Worm (Caenorhabditis elegans) whole organism, L4 larva: ENCODE results near the gene str-206.
A peak's percentile ranks its signal among the peaks of the same experiment; 100 is the strongest.

Source experiments
- F37D6.2 ChIP-seq: sonication (generic microtip); optimal IDR thresholded peaks from 2 replicates; lab custom pipeline; 2016; ENCODE audit warnings: mild to moderate bottlenecking, missing genetic modification characterization, missing compliant biosample characterization
- F44E2.7 ChIP-seq: fragments of 200-800 bp; sonication (Bioruptor generic); IDR thresholded peaks from 2 replicates; pipeline ENCODE4 v2.1.2; 2022; ENCODE audit warnings: missing genetic modification characterization, missing compliant biosample characterization
- F49E8.2 ChIP-seq: sonication (generic microtip); optimal IDR thresholded peaks from 2 replicates; lab custom pipeline; 2016; ENCODE audit warnings: missing compliant biosample characterization, mild to moderate bottlenecking, missing genetic modification characterization, borderline replicate concordance
- T26A8.4 ChIP-seq: fragments of 200-800 bp; sonication (Bioruptor generic); IDR thresholded peaks from 2 replicates; pipeline ENCODE4 v1.3.6; 2022; ENCODE audit warnings: missing genetic modification characterization, missing compliant biosample characterization
- Y105C5A.15 ChIP-seq: fragments of 200-800 bp; sonication (Bioruptor generic); IDR thresholded peaks from 2 replicates; pipeline ENCODE4 v1.3.6; 2022; ENCODE audit warnings: missing genetic modification characterization, missing compliant biosample characterization
- Y48G9A.11 ChIP-seq: fragments of 200-800 bp; sonication (Bioruptor generic); IDR thresholded peaks from 2 replicates; pipeline ENCODE4 v1.3.6; 2022; ENCODE audit warnings: missing genetic modification reagents, missing genetic modification characterization, missing compliant biosample characterization
- Y5F2A.4 ChIP-seq: fragments of 200-800 bp; sonication (Bioruptor generic); optimal IDR thresholded peaks from 2 replicates; lab custom pipeline; 2018; ENCODE audit warnings: mild to moderate bottlenecking, missing genetic modification characterization, missing compliant biosample characterization
- ZK337.2 ChIP-seq: fragments of 200-800 bp; sonication (Bioruptor generic); IDR thresholded peaks from 2 replicates; pipeline ENCODE4 v1.3.6; 2022; ENCODE audit warnings: missing genetic modification reagents, missing genetic modification characterization, missing compliant biosample characterization
- aha-1 ChIP-seq: fragments of 150-350 bp; peaks from one replicate; lab custom pipeline; 2014; ENCODE audit warnings: missing biosample characterization, missing genetic modification characterization
- aly-2 ChIP-seq: sonication (generic microtip); optimal IDR thresholded peaks from 2 replicates; lab custom pipeline; 2018; ENCODE audit warnings: missing biosample characterization, missing genetic modification characterization
- attf-4 ChIP-seq: sonication (generic microtip); optimal IDR thresholded peaks from 3 replicates; lab custom pipeline; 2017; ENCODE audit warnings: missing biosample characterization, missing genetic modification characterization
- ceh-32 ChIP-seq: sonication (generic microtip); optimal IDR thresholded peaks from 2 replicates; lab custom pipeline; 2016; ENCODE audit warnings: mild to moderate bottlenecking, missing genetic modification characterization, missing compliant biosample characterization; ENCODE audit not compliant: poor library complexity
- ceh-82 ChIP-seq: sonication (generic microtip); optimal IDR thresholded peaks from 2 replicates; lab custom pipeline; 2017; ENCODE audit warnings: missing biosample characterization, missing genetic modification characterization
- ces-1 ChIP-seq: fragments of 150-350 bp; sonication (generic microtip); optimal IDR thresholded peaks from 4 replicates; lab custom pipeline; 2014; ENCODE audit warnings: missing biosample characterization, missing genetic modification reagents, missing genetic modification characterization
- cey-2 ChIP-seq: sonication (generic microtip); optimal IDR thresholded peaks from 3 replicates; lab custom pipeline; 2017; ENCODE audit warnings: missing genetic modification characterization, mild to moderate bottlenecking, missing compliant biosample characterization, antibody characterized with exemption, borderline replicate concordance; ENCODE audit not compliant: insufficient read depth
- ctbp-1 ChIP-seq: fragments of 200-800 bp; sonication (Bioruptor generic); IDR thresholded peaks from 2 replicates; pipeline ENCODE4 v1.3.6; 2022; ENCODE audit warnings: missing genetic modification reagents, missing genetic modification characterization, missing compliant biosample characterization
- daf-16 ChIP-seq, 3 experiments: sonication (generic microtip); optimal IDR thresholded peaks; 2 replicates each; lab custom pipeline; 2016 to 2017; ENCODE audit warnings: missing genetic modification characterization in 3 of 3, missing genetic modification reagents in 3 of 3, mild to moderate bottlenecking in 2 of 3, missing compliant biosample characterization in 2 of 3, missing biosample characterization in 1 of 3, moderate library complexity in 1 of 3
- daf-19 ChIP-seq: fragments of 200-800 bp; sonication (Bioruptor generic); conservative IDR thresholded peaks from 2 replicates; pipeline ENCODE4 v1.3.6; 2022; ENCODE audit warnings: missing genetic modification characterization, missing compliant biosample characterization
- egl-43 ChIP-seq: fragments of 200-800 bp; sonication (Bioruptor generic); IDR thresholded peaks from 2 replicates; pipeline ENCODE4 v1.3.6; 2022; ENCODE audit warnings: missing genetic modification reagents, missing genetic modification characterization, missing compliant biosample characterization
- gei-8 ChIP-seq: fragments of 200-800 bp; sonication (Bioruptor generic); optimal IDR thresholded peaks from 2 replicates; lab custom pipeline; 2018; ENCODE audit warnings: mild to moderate bottlenecking, missing genetic modification characterization, missing compliant biosample characterization
- hlh-11 ChIP-seq: fragments of 200-800 bp; sonication (Bioruptor generic); optimal IDR thresholded peaks from 2 replicates; lab custom pipeline; 2018; ENCODE audit warnings: mild to moderate bottlenecking, missing genetic modification characterization, missing compliant biosample characterization
- lin-13 ChIP-seq: fragments of 150-350 bp; optimal IDR thresholded peaks from 2 replicates; lab custom pipeline; 2014; ENCODE audit warnings: missing biosample characterization, missing genetic modification reagents, missing genetic modification characterization
- lin-15B ChIP-seq: fragments of 150-350 bp; sonication (generic microtip); optimal IDR thresholded peaks from 3 replicates; lab custom pipeline; 2014; ENCODE audit warnings: missing biosample characterization, missing genetic modification characterization
- lin-29 ChIP-seq: fragments of 200-800 bp; sonication (Bioruptor generic); IDR thresholded peaks from 2 replicates; pipeline ENCODE4 v1.3.6; 2022; ENCODE audit warnings: missing genetic modification reagents, missing genetic modification characterization, missing compliant biosample characterization
- lir-3 ChIP-seq: sonication (generic microtip); optimal IDR thresholded peaks from 2 replicates; lab custom pipeline; 2016; ENCODE audit warnings: mild to moderate bottlenecking, missing genetic modification characterization, missing compliant biosample characterization
- mdt-29 ChIP-seq: fragments of 200-800 bp; sonication (Bioruptor generic); IDR thresholded peaks from 2 replicates; pipeline ENCODE4 v1.3.6; 2022; ENCODE audit warnings: missing genetic modification reagents, missing genetic modification characterization, missing compliant biosample characterization
- mep-1 ChIP-seq: fragments of 150-350 bp; sonication (generic microtip); optimal IDR thresholded peaks from 3 replicates; lab custom pipeline; 2014; ENCODE audit warnings: missing biosample characterization, missing genetic modification characterization
- mes-2 ChIP-seq: sonication (generic microtip); optimal IDR thresholded peaks from 2 replicates; lab custom pipeline; 2016; ENCODE audit warnings: missing genotype, mild to moderate bottlenecking, missing genetic modification characterization, missing compliant biosample characterization; ENCODE audit not compliant: poor library complexity, severe bottlenecking
- mxl-2 ChIP-seq: fragments of 200-800 bp; sonication (Bioruptor generic); conservative IDR thresholded peaks from 2 replicates; pipeline ENCODE4 v1.3.6; 2022; ENCODE audit warnings: missing genetic modification reagents, missing genetic modification characterization, missing compliant biosample characterization
- mxl-3 ChIP-seq: fragments of 200-800 bp; sonication (Bioruptor generic); optimal IDR thresholded peaks from 2 replicates; lab custom pipeline; 2018; ENCODE audit warnings: mild to moderate bottlenecking, missing genetic modification characterization, missing compliant biosample characterization
- nhr-10 ChIP-seq: fragments of 150-350 bp; optimal IDR thresholded peaks from 2 replicates; lab custom pipeline; 2014; ENCODE audit warnings: missing biosample characterization, missing genetic modification characterization
- nhr-25 ChIP-seq: sonication (generic microtip); optimal IDR thresholded peaks from 2 replicates; lab custom pipeline; 2017; ENCODE audit warnings: missing genetic modification characterization, mild to moderate bottlenecking, missing compliant biosample characterization, antibody characterized with exemption, moderate library complexity, borderline replicate concordance; ENCODE audit not compliant: insufficient read depth
- nhr-28 ChIP-seq: fragments of 150-350 bp; optimal IDR thresholded peaks from 2 replicates; lab custom pipeline; 2014; ENCODE audit warnings: missing biosample characterization, missing genetic modification characterization
- nhr-41 ChIP-seq: fragments of 200-800 bp; sonication (Bioruptor generic); IDR thresholded peaks from 2 replicates; pipeline ENCODE4 v1.3.6; 2022; ENCODE audit warnings: missing genetic modification reagents, missing genetic modification characterization, missing compliant biosample characterization
- nhr-42 ChIP-seq: fragments of 200-800 bp; sonication (Bioruptor generic); IDR thresholded peaks from 2 replicates; pipeline ENCODE4 v1.3.6; 2022; ENCODE audit warnings: missing genetic modification characterization, missing compliant biosample characterization
- nhr-6 ChIP-seq: fragments of 150-350 bp; optimal IDR thresholded peaks from 2 replicates; lab custom pipeline; 2014; ENCODE audit warnings: missing biosample characterization, missing genetic modification characterization
- nhr-76 ChIP-seq: fragments of 150-350 bp; optimal IDR thresholded peaks from 2 replicates; lab custom pipeline; 2014; ENCODE audit warnings: missing biosample characterization, missing genetic modification characterization
- nhr-77 ChIP-seq: fragments of 150-350 bp; optimal IDR thresholded peaks from 2 replicates; lab custom pipeline; 2014; ENCODE audit warnings: missing biosample characterization, missing genetic modification characterization
- pha-4 ChIP-seq, 2 experiments: fragments of 150-350 bp in 1 of 2; fragments of 200-800 bp in 1 of 2; sonication (Bioruptor generic) in 1 of 2; IDR thresholded peaks in 1 of 2; optimal IDR thresholded peaks in 1 of 2; 2 replicates each; pipeline versions ENCODE4 v1.3.6 to Lab custom; 2014 to 2022; ENCODE audit warnings: missing genetic modification characterization in 2 of 2, missing genetic modification reagents in 2 of 2, missing biosample characterization in 1 of 2, missing compliant biosample characterization in 1 of 2
- pqm-1 ChIP-seq: sonication (generic microtip); optimal IDR thresholded peaks from 2 replicates; lab custom pipeline; 2017; ENCODE audit warnings: missing biosample characterization, missing genetic modification characterization
- rbr-2 ChIP-seq: sonication (generic microtip); optimal IDR thresholded peaks from 2 replicates; lab custom pipeline; 2016; ENCODE audit warnings: missing genotype, missing genetic modification characterization, missing compliant biosample characterization
- skn-1 ChIP-seq: fragments of 150-350 bp; optimal IDR thresholded peaks from 2 replicates; lab custom pipeline; 2014; ENCODE audit warnings: missing biosample characterization, missing genetic modification characterization
- snpc-4 ChIP-seq: fragments of 150-350 bp; optimal IDR thresholded peaks from 2 replicates; lab custom pipeline; 2014; ENCODE audit warnings: missing biosample characterization, missing genetic modification characterization
- spr-1 ChIP-seq: sonication (generic microtip); optimal IDR thresholded peaks from 2 replicates; lab custom pipeline; 2016; ENCODE audit warnings: mild to moderate bottlenecking, missing genetic modification characterization, missing compliant biosample characterization
- spr-3 ChIP-seq: fragments of 200-800 bp; sonication (Bioruptor generic); optimal IDR thresholded peaks from 2 replicates; lab custom pipeline; 2018; ENCODE audit warnings: mild to moderate bottlenecking, missing genetic modification characterization, missing compliant biosample characterization
- tag-97 ChIP-seq: fragments of 200-800 bp; sonication (Bioruptor generic); IDR thresholded peaks from 2 replicates; pipeline ENCODE4 v1.3.6; 2022; ENCODE audit warnings: missing genetic modification characterization, missing compliant biosample characterization
- unc-62 ChIP-seq, 3 experiments: fragments of 150-350 bp in 1 of 3; sonication (generic microtip); optimal IDR thresholded peaks in 2 of 3; peaks in 1 of 3; 1 replicate in 1 of 3; 2 replicates in 2 of 3; lab custom pipeline; 2014 to 2017; ENCODE audit warnings: missing biosample characterization in 3 of 3, missing genetic modification characterization in 3 of 3, missing genetic modification reagents in 3 of 3, missing genotype in 1 of 3
- zfp-2 ChIP-seq: sonication (generic microtip); optimal IDR thresholded peaks from 2 replicates; lab custom pipeline; 2016; ENCODE audit warnings: mild to moderate bottlenecking, missing genetic modification characterization, missing compliant biosample characterization
- zfp-3 ChIP-seq: fragments of 200-800 bp; sonication (Bioruptor generic); conservative IDR thresholded peaks from 2 replicates; pipeline ENCODE4 v1.3.6; 2022; ENCODE audit warnings: missing genetic modification reagents, missing genetic modification characterization, missing compliant biosample characterization

str-206 gene

ce11 chrV:6246454-6246981 is 28.6 kb downstream of the str-206 start, which contains the start of gene dmd-7 (continued):
- 0 out of 2 replicates have a peak, but pooled peaks have one; percentile 49 for TF ChIP-seq nhr-42
- peak; percentile 78 for TF ChIP-seq mep-1 (tag; lab: Kevin White, UChicago)
- no peak for TF ChIP-seq ceh-32 (tag; lab: Kevin White, UChicago)
- TF ChIP-seq Y105C5A.15, result no peak
- no peak for TF ChIP-seq zfp-2 (tag; lab: Kevin White, UChicago)
- peak; percentile 8 for TF ChIP-seq F37D6.2
- TF ChIP-seq spr-1 (tag; lab: Kevin White, UChicago), result peak; percentile 59
- peak; percentile 90 for TF ChIP-seq nhr-10 (tag; lab: Kevin White, UChicago)
- no peak for TF ChIP-seq snpc-4
- TF ChIP-seq daf-16 (GFP tag; optimal IDR thresholded peaks at IDR 0.05; lab: Kevin White, UChicago), result peak; percentile 23 to 51
- peak; percentile 55 for TF ChIP-seq daf-16 (tag; optimal IDR thresholded peaks at IDR 0.05; lab: Kevin White, UChicago)
- no peak for TF ChIP-seq Y48G9A.11
- TF ChIP-seq ceh-82 (tag; lab: Kevin White, UChicago), result no peak
- peak; percentile 89 for TF ChIP-seq nhr-6 (tag; lab: Kevin White, UChicago)
- TF ChIP-seq T26A8.4, result peak; percentile 67; the same call in 1 of the 2 replicates
- peak; percentile 58 for TF ChIP-seq cey-2
- TF ChIP-seq Y5F2A.4 (GFP tag; lab: Kevin White, UChicago), result no peak
- 0 out of 2 replicates have a peak, but pooled peaks have one; percentile 14 for TF ChIP-seq egl-43 (GFP tag; lab: Robert Waterston, UW)
- peak; percentile 80 for TF ChIP-seq mes-2
- peak; percentile 63 for TF ChIP-seq nhr-76 (tag; lab: Kevin White, UChicago)
- no peak for TF ChIP-seq skn-1 (tag; lab: Kevin White, UChicago)
- TF ChIP-seq nhr-77 (tag; lab: Kevin White, UChicago), result peak; percentile 85
- TF ChIP-seq aha-1 (tag; lab: Kevin White, UChicago), result peak; percentile 99
- peak; percentile 89 for TF ChIP-seq nhr-28
- no peak for TF ChIP-seq zfp-3 (GFP tag; lab: Robert Waterston, UW)
- TF ChIP-seq rbr-2 (tag; lab: Kevin White, UChicago), result peak; percentile 75
- TF ChIP-seq mxl-2 (GFP tag; lab: Robert Waterston, UW), result peak; percentile 69; the same call in 1 of the 2 replicates
- peak; percentile 61; the same call in 1 of the 2 replicates for TF ChIP-seq pha-4 (GFP tag; IDR thresholded peaks at IDR 0.05; lab: Robert Waterston, UW)
- TF ChIP-seq pha-4 (tag; optimal IDR thresholded peaks at IDR 0.05; lab: Kevin White, UChicago), result no peak
- TF ChIP-seq lir-3 (tag; lab: Kevin White, UChicago), result no peak
- TF ChIP-seq pqm-1 (tag; lab: Kevin White, UChicago), result peak; percentile 1
- TF ChIP-seq ces-1, result no peak
- TF ChIP-seq nhr-25, result peak; percentile 94
- peak; percentile 68 for TF ChIP-seq lin-13 (GFP tag; lab: Kevin White, UChicago)
- peak; percentile 86 for TF ChIP-seq mxl-3
- TF ChIP-seq nhr-41 (GFP tag; lab: Robert Waterston, UW), result no peak
- 0 out of 2 replicates have a peak, but pooled peaks have one; percentile 14 for TF ChIP-seq lin-29 (GFP tag; lab: Robert Waterston, UW)
- peak; percentile 96 for TF ChIP-seq hlh-11
- peak; percentile 58 for TF ChIP-seq gei-8 (GFP tag; lab: Kevin White, UChicago)
- TF ChIP-seq daf-19 (GFP tag; lab: Robert Waterston, UW), result no peak
- TF ChIP-seq F49E8.2, result no peak
- TF ChIP-seq, all 104 proteins: peak for 48

ce11 chrV:6247397-6247796 is 29.5 kb downstream of the str-206 start:
- TF ChIP-seq cey-2, result peak; percentile 91
- TF ChIP-seq F44E2.7, result no peak
- no peak for TF ChIP-seq tag-97 (GFP tag; lab: Robert Waterston, UW)
- TF ChIP-seq lin-15B, result no peak
- peak; percentile 65 for TF ChIP-seq nhr-25
- TF ChIP-seq snpc-4, result no peak
- TF ChIP-seq ZK337.2 (GFP tag; lab: Robert Waterston, UW), result no peak
- TF ChIP-seq mdt-29, result no peak
- TF ChIP-seq pha-4 (GFP tag; IDR thresholded peaks at IDR 0.05; lab: Robert Waterston, UW), result no peak
- no peak for TF ChIP-seq pha-4 (tag; optimal IDR thresholded peaks at IDR 0.05; lab: Kevin White, UChicago)
- peak in 1 of 2 experiments; percentile 98 for TF ChIP-seq unc-62 (GFP tag; optimal IDR thresholded peaks at IDR 0.05 in 1 of 2; lab: Kevin White, UChicago)
- no peak for TF ChIP-seq unc-62 (tag; optimal IDR thresholded peaks at IDR 0.05; lab: Kevin White, UChicago)
- no peak for TF ChIP-seq aly-2
- no peak for TF ChIP-seq skn-1 (tag; lab: Kevin White, UChicago)
- no peak for TF ChIP-seq spr-3 (GFP tag; lab: Kevin White, UChicago)
- TF ChIP-seq attf-4 (tag; lab: Kevin White, UChicago), result no peak
- no peak for TF ChIP-seq lin-13 (GFP tag; lab: Kevin White, UChicago)
- TF ChIP-seq ctbp-1 (GFP tag; lab: Robert Waterston, UW), result no peak
